Worm (Caenorhabditis elegans): ENCODE measurements around the gene R10E11.9.

R10E11.9 gene

DNA sequence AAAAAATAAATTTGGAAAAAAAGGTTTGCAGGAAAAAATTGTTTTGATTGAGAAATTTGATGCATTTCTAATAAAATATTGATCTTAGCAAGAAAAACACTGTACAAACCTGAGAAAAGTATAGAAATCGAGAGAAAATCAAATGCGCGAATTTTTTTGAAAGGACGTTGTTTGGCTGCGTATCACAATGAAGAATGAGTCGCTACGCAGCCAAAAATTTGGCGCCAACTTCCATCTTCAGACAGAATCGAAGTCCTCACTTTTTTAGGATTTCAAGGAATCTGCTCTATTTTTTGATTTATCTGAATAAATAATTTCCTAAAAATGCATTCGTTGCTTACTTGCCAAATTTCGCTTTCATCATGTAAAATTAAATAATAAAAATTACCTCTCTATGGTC is 46.8 kb downstream of the R10E11.9 start (continued):
- TF ChIP-seq rec-8 (tag; optimal IDR thresholded peaks at IDR 0.05) = no peak
- TF ChIP-seq nhr-80 (tag; optimal IDR thresholded peaks at IDR 0.05) = no peak
- TF ChIP-seq xnd-1 (tag; optimal IDR thresholded peaks at IDR 0.05) = peak; percentile 71
- TF ChIP-seq madf-6 (GFP tag; IDR thresholded peaks at IDR 0.05) = peak; percentile 89
- peak; percentile 85 for TF ChIP-seq efl-1 (GFP tag; optimal IDR thresholded peaks at IDR 0.05)
- peak; percentile 46 for TF ChIP-seq unc-130 (GFP tag; optimal IDR thresholded peaks at IDR 0.05)
- TF ChIP-seq madf-10 (tag; optimal IDR thresholded peaks at IDR 0.05) = no peak
- TF ChIP-seq tlf-1 (GFP tag; optimal IDR thresholded peaks at IDR 0.05) = no peak

- TF ChIP-seq lsl-1 (GFP tag; optimal IDR thresholded peaks at IDR 0.05) = peak; percentile 7
- 0 out of 2 replicates have a peak, but pooled peaks have one; percentile 12 for TF ChIP-seq C17E4.6 (GFP tag; IDR thresholded peaks at IDR 0.05)
- TF ChIP-seq rcor-1 (GFP tag; IDR thresholded peaks at IDR 0.05) = peak; percentile 24; the same call in 1 of the 2 replicates
- no peak for TF ChIP-seq ama-1 (optimal IDR thresholded peaks at IDR 0.05)
- no peak for TF ChIP-seq ama-1 (GFP tag; optimal IDR thresholded peaks at IDR 0.05)
- no peak for TF ChIP-seq unc-130 (GFP tag; optimal IDR thresholded peaks at IDR 0.05)
- TF ChIP-seq Y53G8AR.9 (GFP tag; conservative IDR thresholded peaks at IDR 0.05) = peak; percentile 72; the same call in 1 of the 2 replicates
- TF ChIP-seq tbp1 (GFP tag; optimal IDR thresholded peaks at IDR 0.05) = peak; percentile 3
- no peak for TF ChIP-seq snpc-1.1 (tag; optimal IDR thresholded peaks at IDR 0.05; ENCODE audit: insufficient read depth)
- TF ChIP-seq let-607 (tag; optimal IDR thresholded peaks at IDR 0.05) = no peak
- TF ChIP-seq lin-54 (GFP tag; optimal IDR thresholded peaks at IDR 0.05) = peak; percentile 59
- TF ChIP-seq B0336.3 (GFP tag; IDR thresholded peaks at IDR 0.05) = peak; percentile 70
- 0 out of 2 replicates have a peak, but pooled peaks have one; percentile 11 for TF ChIP-seq ceh-100 (GFP tag; IDR thresholded peaks at IDR 0.05)
- peak; percentile 5 for TF ChIP-seq hrde-1 (tag; optimal IDR thresholded peaks at IDR 0.05; ENCODE audit: borderline replicate concordance)
- no peak for TF ChIP-seq dpl-1 (GFP tag; optimal IDR thresholded peaks at IDR 0.05)
- no peak for TF ChIP-seq somi-1 (GFP tag; optimal IDR thresholded peaks at IDR 0.05)
- 0 out of 2 replicates have a peak, but pooled peaks have one; percentile 27 for TF ChIP-seq K11D2.4 (GFP tag; IDR thresholded peaks at IDR 0.05)
- no peak for TF ChIP-seq him-1 (tag; optimal IDR thresholded peaks at IDR 0.05)
- TF ChIP-seq cebp-1 (GFP tag; IDR thresholded peaks at IDR 0.05) = no peak
- TF ChIP-seq cebp-1 (tag; optimal IDR thresholded peaks at IDR 0.05) = no peak
- peak; percentile 18 for TF ChIP-seq F52B5.7 (tag; optimal IDR thresholded peaks at IDR 0.05)
- TF ChIP-seq ztf-6 (GFP tag; IDR thresholded peaks at IDR 0.05) = no peak
- TF ChIP-seq Y95B8A.8 (GFP tag; IDR thresholded peaks at IDR 0.05) = 0 out of 2 replicates have a peak, but pooled peaks have one; percentile 9
- TF ChIP-seq D2030.7 (GFP tag; IDR thresholded peaks at IDR 0.05) = 0 out of 2 replicates have a peak, but pooled peaks have one; percentile 29
- no peak for TF ChIP-seq ztf-28 (GFP tag; IDR thresholded peaks at IDR 0.05)
- no peak; the same call in 1 of the 2 replicates for TF ChIP-seq F39B2.1 (GFP tag; IDR thresholded peaks at IDR 0.05)
- 0 out of 2 replicates have a peak, but pooled peaks have one; percentile 3 for TF ChIP-seq ceh-58 (GFP tag; IDR thresholded peaks at IDR 0.05)
- no peak for TF ChIP-seq F22D6.2 (tag; optimal IDR thresholded peaks at IDR 0.05)
- TF ChIP-seq hmg-1.2 (GFP tag; IDR thresholded peaks at IDR 0.05) = peak; percentile 11; the same call in 1 of the 2 replicates
- TF ChIP-seq F49E8.2 (tag; optimal IDR thresholded peaks at IDR 0.05; ENCODE audit: insufficient read depth) = no peak
- no peak for TF ChIP-seq Y79H2A.3 (GFP tag; conservative IDR thresholded peaks at IDR 0.05)
- peak; percentile 37 for TF ChIP-seq ztf-18 (tag; optimal IDR thresholded peaks at IDR 0.05)
- TF ChIP-seq madf-3 (GFP tag; IDR thresholded peaks at IDR 0.05) = 0 out of 2 replicates have a peak, but pooled peaks have one; percentile 10
- TF ChIP-seq dox-1 (GFP tag; IDR thresholded peaks at IDR 0.05) = no peak
- peak; percentile 60 for TF ChIP-seq hsf-1 (GFP tag; IDR thresholded peaks at IDR 0.05)
- TF ChIP-seq nhr-120 (GFP tag; IDR thresholded peaks at IDR 0.05) = no peak
- TF ChIP-seq ekl-4 (GFP tag; IDR thresholded peaks at IDR 0.05) = 0 out of 2 replicates have a peak, but pooled peaks have one; percentile 54
- no peak for TF ChIP-seq atf-7 (tag; optimal IDR thresholded peaks at IDR 0.05)
- peak; percentile 59 for TF ChIP-seq madf-6 (GFP tag; IDR thresholded peaks at IDR 0.05)
- TF ChIP-seq mcd-1 (GFP tag; IDR thresholded peaks at IDR 0.05) = 0 out of 2 replicates have a peak, but pooled peaks have one; percentile 17
Measured at ce11 chrIII:9745333-9745897, 48.0 kb downstream of the R10E11.9 start.
